Fruit fly (Drosophila melanogaster) whole organism, embryonic: ENCODE measurements around the gene HERC2.

Experiments used
- Atf3 ChIP-seq: fragments of 200-800 bp; sonication (Bioruptor generic); optimal IDR thresholded peaks from 3 replicates; lab custom pipeline; 2016; ENCODE audit warnings: missing biosample characterization, missing genetic modification characterization
- BtbVII ChIP-seq: fragments of 200-800 bp; sonication (Bioruptor generic); optimal IDR thresholded peaks from 3 replicates; lab custom pipeline; 2017; ENCODE audit warnings: missing biosample characterization, mild to moderate bottlenecking, missing genetic modification characterization
- C15 ChIP-seq: fragments of 200-800 bp; sonication (Bioruptor generic); IDR thresholded peaks from 3 replicates; pipeline ENCODE4 v1.3.6; 2022; ENCODE audit warnings: missing biosample characterization, missing genetic modification characterization
- CG1024 ChIP-seq: fragments of 200-800 bp; sonication (Bioruptor generic); IDR thresholded peaks from 2 replicates; pipeline ENCODE4 v1.3.6; 2022; ENCODE audit warnings: missing biosample characterization, missing genetic modification characterization
- CG10543 ChIP-seq: fragments of 200-800 bp; sonication (Bioruptor generic); optimal IDR thresholded peaks from 3 replicates; lab custom pipeline; 2017; ENCODE audit warnings: missing biosample characterization, mild to moderate bottlenecking, missing genetic modification characterization, moderate library complexity
- CG10654 ChIP-seq: fragments of 200-800 bp; sonication (Bioruptor generic); optimal IDR thresholded peaks from 2 replicates; lab custom pipeline; 2016; ENCODE audit warnings: missing biosample characterization, missing genetic modification characterization
- CG10959 ChIP-seq: fragments of 200-800 bp; sonication (Bioruptor generic); IDR thresholded peaks from 2 replicates; pipeline ENCODE4 v1.3.6; 2022; ENCODE audit warnings: missing biosample characterization, missing genetic modification characterization
- CG11247 ChIP-seq: fragments of 200-800 bp; sonication (Bioruptor generic); IDR thresholded peaks from 2 replicates; pipeline ENCODE4 v1.3.6; 2022; ENCODE audit warnings: missing biosample characterization, missing genetic modification characterization
- CG12299 ChIP-seq: fragments of 200-800 bp; sonication (Bioruptor generic); optimal IDR thresholded peaks from 2 replicates; lab custom pipeline; 2018; ENCODE audit warnings: missing biosample characterization, mild to moderate bottlenecking, missing genetic modification characterization
- CG15073 ChIP-seq: fragments of 200-800 bp; sonication (Bioruptor generic); optimal IDR thresholded peaks from 2 replicates; lab custom pipeline; 2016; ENCODE audit warnings: missing biosample characterization, missing genetic modification characterization
- CG16813 ChIP-seq: fragments of 200-800 bp; sonication (Bioruptor generic); IDR thresholded peaks from 3 replicates; pipeline ENCODE4 v1.3.6; 2022; ENCODE audit warnings: missing biosample characterization, missing genetic modification characterization; ENCODE audit not compliant: partially characterized antibody
- CG18011 ChIP-seq: fragments of 200-800 bp; sonication (Bioruptor generic); optimal IDR thresholded peaks from 2 replicates; lab custom pipeline; 2017; ENCODE audit warnings: missing biosample characterization, missing genetic modification characterization, mild to moderate bottlenecking, moderate library complexity, missing genotype
- CG18619 ChIP-seq: fragments of 200-800 bp; sonication (Bioruptor generic); optimal IDR thresholded peaks from 3 replicates; lab custom pipeline; 2017; ENCODE audit warnings: missing biosample characterization, mild to moderate bottlenecking, missing genetic modification characterization
- CG18764 ChIP-seq: fragments of 200-800 bp; sonication (Bioruptor generic); optimal IDR thresholded peaks from 3 replicates; lab custom pipeline; 2016; ENCODE audit warnings: missing biosample characterization, missing genetic modification characterization
- CG30020 ChIP-seq: fragments of 200-800 bp; optimal IDR thresholded peaks from 2 replicates; lab custom pipeline; 2019; ENCODE audit warnings: missing biosample characterization, mild to moderate bottlenecking, missing genetic modification characterization, moderate library complexity
- CG32532 ChIP-seq: fragments of 200-800 bp; sonication (Bioruptor generic); IDR thresholded peaks from 2 replicates; pipeline ENCODE4 v1.3.6; 2022; ENCODE audit warnings: missing biosample characterization, missing genetic modification characterization
- CG34224 ChIP-seq: fragments of 200-800 bp; sonication (Bioruptor generic); IDR thresholded peaks from 3 replicates; pipeline ENCODE4 v1.3.6; 2022; ENCODE audit warnings: missing biosample characterization, missing genetic modification characterization; ENCODE audit not compliant: partially characterized antibody
- CG3726 ChIP-seq: fragments of 200-800 bp; sonication (Bioruptor generic); IDR thresholded peaks from 3 replicates; pipeline ENCODE4, ENCODE4 v1.3.6; 2022; ENCODE audit warnings: missing biosample characterization, missing genetic modification characterization
- CG4617 ChIP-seq: fragments of 200-800 bp; sonication (Bioruptor generic); optimal IDR thresholded peaks from 3 replicates; lab custom pipeline; 2016; ENCODE audit warnings: missing biosample characterization, missing genetic modification characterization, borderline replicate concordance
- CG6689 ChIP-seq: fragments of 200-800 bp; sonication (Bioruptor generic); IDR thresholded peaks from 2 replicates; pipeline ENCODE4 v1.3.6; 2022; ENCODE audit warnings: missing biosample characterization, missing genetic modification characterization
- CG7786 ChIP-seq: fragments of 200-800 bp; sonication (Bioruptor generic); optimal IDR thresholded peaks from 2 replicates; lab custom pipeline; 2016; ENCODE audit warnings: missing biosample characterization, missing genetic modification characterization
- CG8359 ChIP-seq: fragments of 200-800 bp; sonication (Bioruptor generic); optimal IDR thresholded peaks from 2 replicates; lab custom pipeline; 2017; ENCODE audit warnings: missing biosample characterization, mild to moderate bottlenecking, missing genetic modification characterization, borderline replicate concordance
- E2f2 ChIP-seq: fragments of 200-800 bp; sonication (Bioruptor generic); IDR thresholded peaks from 2 replicates; pipeline ENCODE4 v1.3.6; 2022; ENCODE audit warnings: missing biosample characterization, missing genetic modification characterization
- Fer2 ChIP-seq: fragments of 200-800 bp; sonication (Bioruptor generic); optimal IDR thresholded peaks from 2 replicates; lab custom pipeline; 2018; ENCODE audit warnings: missing biosample characterization, mild to moderate bottlenecking, missing genetic modification characterization, moderate library complexity
- GATAe ChIP-seq: fragments of 200-800 bp; sonication (Bioruptor generic); conservative IDR thresholded peaks from 2 replicates; pipeline ENCODE4 v1.3.6; 2022; ENCODE audit warnings: missing biosample characterization, missing genetic modification characterization
- HLHmδ ChIP-seq: fragments of 200-800 bp; sonication (Bioruptor generic); optimal IDR thresholded peaks from 2 replicates; lab custom pipeline; 2018; ENCODE audit warnings: missing biosample characterization, mild to moderate bottlenecking, missing genetic modification characterization, moderate library complexity
- HmgZ ChIP-seq: fragments of 200-800 bp; sonication (Bioruptor generic); optimal IDR thresholded peaks from 2 replicates; lab custom pipeline; 2018; ENCODE audit warnings: missing biosample characterization, mild to moderate bottlenecking, missing genetic modification characterization
- Med ChIP-seq: fragments of 200-800 bp; sonication (Bioruptor generic); peaks from one replicate; lab custom pipeline; 2016; ENCODE audit warnings: missing biosample characterization, missing genetic modification characterization, mild to moderate bottlenecking, inconsistent platforms, moderate library complexity
- NC2α ChIP-seq: fragments of 200-800 bp; sonication (Bioruptor generic); optimal IDR thresholded peaks from 2 replicates; lab custom pipeline; 2016; ENCODE audit warnings: missing biosample characterization, missing genetic modification characterization
- Nf-YA ChIP-seq: fragments of 200-800 bp; sonication (Bioruptor generic); IDR thresholded peaks from 2 replicates; pipeline ENCODE4 v1.3.6; 2022; ENCODE audit warnings: missing biosample characterization, missing genetic modification characterization
- Optix ChIP-seq: fragments of 200-800 bp; sonication (Bioruptor generic); IDR thresholded peaks from 3 replicates; pipeline ENCODE4 v1.3.6; 2022; ENCODE audit warnings: missing biosample characterization, missing genetic modification characterization
- Pdp1 ChIP-seq, 2 experiments: fragments of 200-800 bp; sonication (Bioruptor generic); optimal IDR thresholded peaks; 3 replicates each; lab custom pipeline; 2016; ENCODE audit warnings: missing biosample characterization in 2 of 2, missing genetic modification characterization in 2 of 2, mild to moderate bottlenecking in 1 of 2, moderate library complexity in 1 of 2
- Rx ChIP-seq: fragments of 200-800 bp; sonication (Bioruptor generic); IDR thresholded peaks from 2 replicates; pipeline ENCODE4 v1.3.6; 2022; ENCODE audit warnings: missing biosample characterization, missing genetic modification characterization
- Ssrp ChIP-seq: fragments of 200-800 bp; sonication (Bioruptor generic); optimal IDR thresholded peaks from 2 replicates; lab custom pipeline; 2018; ENCODE audit warnings: missing biosample characterization, mild to moderate bottlenecking, missing genetic modification characterization, moderate library complexity
- Taf1 ChIP-seq: fragments of 200-800 bp; sonication (Bioruptor generic); IDR thresholded peaks from 2 replicates; pipeline ENCODE4 v1.3.6; 2022; ENCODE audit warnings: missing biosample characterization, missing genetic modification characterization
- Vsx1 ChIP-seq: fragments of 200-800 bp; sonication (Bioruptor generic); optimal IDR thresholded peaks from 2 replicates; lab custom pipeline; 2017; ENCODE audit warnings: missing biosample characterization, mild to moderate bottlenecking, missing genetic modification characterization, missing genetic modification reagents
- YL-1 ChIP-seq: fragments of 200-800 bp; sonication (Bioruptor generic); optimal IDR thresholded peaks from 3 replicates; lab custom pipeline; 2017; ENCODE audit warnings: missing biosample characterization, mild to moderate bottlenecking, missing genetic modification characterization
- bigmax ChIP-seq: fragments of 200-800 bp; sonication (Bioruptor generic); optimal IDR thresholded peaks from 2 replicates; lab custom pipeline; 2018; ENCODE audit warnings: missing biosample characterization, mild to moderate bottlenecking, missing genetic modification characterization
- crol ChIP-seq: fragments of 200-800 bp; sonication (Bioruptor generic); IDR thresholded peaks from 2 replicates; pipeline ENCODE4 v1.3.6; 2022; ENCODE audit warnings: missing biosample characterization, missing genetic modification characterization
- dati ChIP-seq: fragments of 200-800 bp; sonication (Bioruptor generic); IDR thresholded peaks from 2 replicates; pipeline ENCODE4 v1.3.6; 2022; ENCODE audit warnings: missing biosample characterization, missing genetic modification characterization
- dmrt11E ChIP-seq: fragments of 200-800 bp; sonication (Bioruptor generic); optimal IDR thresholded peaks from 3 replicates; lab custom pipeline; 2018; ENCODE audit warnings: missing biosample characterization, mild to moderate bottlenecking, missing genetic modification characterization, moderate library complexity
- eyg ChIP-seq: fragments of 200-800 bp; sonication (Bioruptor generic); optimal IDR thresholded peaks from 3 replicates; lab custom pipeline; 2016; ENCODE audit warnings: missing biosample characterization, missing genetic modification characterization
- ken ChIP-seq: fragments of 200-800 bp; sonication (Bioruptor generic); IDR thresholded peaks from 3 replicates; pipeline ENCODE4 v1.3.6; 2022; ENCODE audit warnings: missing biosample characterization, missing genetic modification characterization
- knrl ChIP-seq: fragments of 200-800 bp; sonication (Bioruptor generic); IDR thresholded peaks from 3 replicates; pipeline ENCODE4 v1.3.6; 2022; ENCODE audit warnings: missing biosample characterization, missing genetic modification characterization; ENCODE audit not compliant: partially characterized antibody
- pum ChIP-seq: fragments of 200-800 bp; sonication (Bioruptor generic); optimal IDR thresholded peaks from 2 replicates; lab custom pipeline; 2016; ENCODE audit warnings: missing biosample characterization, missing genetic modification characterization
- ranshi ChIP-seq: fragments of 200-800 bp; sonication (Bioruptor generic); IDR thresholded peaks from 2 replicates; pipeline ENCODE4 v1.3.6; 2022; ENCODE audit warnings: missing biosample characterization, missing genetic modification characterization
- yki ChIP-seq: fragments of >200 bp; optimal IDR thresholded peaks from 3 replicates; lab custom pipeline; 2018
- z ChIP-seq: fragments of 200-800 bp; sonication (Bioruptor generic); IDR thresholded peaks from 3 replicates; pipeline ENCODE4 v1.3.6; 2022; ENCODE audit warnings: missing biosample characterization, missing genetic modification characterization
- zen2 ChIP-seq: fragments of 200-800 bp; sonication (Bioruptor generic); IDR thresholded peaks from 3 replicates; pipeline ENCODE4 v1.3.6; 2022; ENCODE audit warnings: missing biosample characterization, missing genetic modification characterization; ENCODE audit not compliant: partially characterized antibody

HERC2 gene

dm6 chrX:20394066-20394913 is at the start of gene HERC2 (continued):
- TF ChIP-seq Ssrp = no peak
- TF ChIP-seq YL-1 = peak; percentile 15
- TF ChIP-seq dmrt11E (tag; lab: Kevin White, UChicago) = peak; percentile 6
- peak; percentile 92 for TF ChIP-seq crol (GFP tag; lab: Robert Waterston, UW)
- no peak for TF ChIP-seq Rx (GFP tag; lab: Robert Waterston, UW)
- TF ChIP-seq Pdp1 (GFP tag; optimal IDR thresholded peaks at IDR 0.05; lab: Kevin White, UChicago) = peak; percentile 57 to 62
- no peak for TF ChIP-seq HLHmδ (GFP tag; lab: Kevin White, UChicago)
- peak; percentile 49 for TF ChIP-seq pum (GFP tag; lab: Kevin White, UChicago)
- peak; percentile 90 for TF ChIP-seq zen2 (GFP tag; lab: Robert Waterston, UW)
- TF ChIP-seq GATAe = no peak
- no peak for TF ChIP-seq Vsx1 (GFP tag; lab: Kevin White, UChicago)
- no peak for TF ChIP-seq CG12299 (tag; lab: Kevin White, UChicago)
- TF ChIP-seq CG6689 = 0 out of 2 replicates have a peak, but pooled peaks have one; percentile 31
- peak; percentile 36 for TF ChIP-seq CG18011 (GFP tag; lab: Kevin White, UChicago)
- TF ChIP-seq E2f2 = peak; percentile 46
- peak; percentile 57 for TF ChIP-seq CG11247 (GFP tag; lab: Robert Waterston, UW)
- TF ChIP-seq CG16813 = peak; percentile 91
- no peak for TF ChIP-seq Nf-YA (GFP tag; lab: Robert Waterston, UW)
- TF ChIP-seq CG10543 (GFP tag; lab: Kevin White, UChicago) = no peak
- no peak for TF ChIP-seq ken (GFP tag; lab: Robert Waterston, UW)
- TF ChIP-seq z (GFP tag; lab: Robert Waterston, UW) = no peak
- no peak for TF ChIP-seq CG18764 (GFP tag; lab: Kevin White, UChicago)
- no peak for TF ChIP-seq yki (lab: Kevin White, UChicago)
- TF ChIP-seq Taf1 (GFP tag; lab: Robert Waterston, UW) = 0 out of 2 replicates have a peak, but pooled peaks have one; percentile 25
- no peak for TF ChIP-seq Optix (GFP tag; lab: Robert Waterston, UW)
- peak; percentile 46 for TF ChIP-seq CG30020
- TF ChIP-seq C15 (GFP tag; lab: Robert Waterston, UW) = 0 out of 3 replicates have a peak, but pooled peaks have one; percentile 10
- TF ChIP-seq knrl = peak; percentile 85
- peak; percentile 91 for TF ChIP-seq Med (GFP tag; lab: Kevin White, UChicago)
- no peak for TF ChIP-seq CG8359 (GFP tag; lab: Kevin White, UChicago)
- TF ChIP-seq bigmax (GFP tag; lab: Kevin White, UChicago) = no peak
- no peak for TF ChIP-seq BtbVII
- no peak for TF ChIP-seq Fer2
- TF ChIP-seq NC2α (GFP tag; lab: Kevin White, UChicago) = no peak
- TF ChIP-seq CG10654 (GFP tag; lab: Kevin White, UChicago) = peak; percentile 11
- no peak for TF ChIP-seq dati (GFP tag; lab: Robert Waterston, UW)
- peak; percentile 75 for TF ChIP-seq CG32532 (GFP tag; lab: Robert Waterston, UW)
- no peak; the same call in 1 of the 2 replicates for TF ChIP-seq ranshi (GFP tag; lab: Robert Waterston, UW)
- peak; percentile 41 for TF ChIP-seq Atf3 (GFP tag; lab: Kevin White, UChicago)
- TF ChIP-seq CG10959 = no peak
- no peak for TF ChIP-seq CG3726 (GFP tag; lab: Robert Waterston, UW)
- no peak for TF ChIP-seq CG18619 (GFP tag; lab: Kevin White, UChicago)
- no peak for TF ChIP-seq eyg
- TF ChIP-seq CG15073 = no peak
- peak; percentile 55; the same call in 1 of the 2 replicates for TF ChIP-seq CG1024 (GFP tag; lab: Robert Waterston, UW)
- TF ChIP-seq CG4617 (GFP tag; lab: Kevin White, UChicago) = peak; percentile 66
- TF ChIP-seq CG7786 (GFP tag; lab: Kevin White, UChicago) = peak; percentile 67
- TF ChIP-seq HmgZ = peak; percentile 35
- TF ChIP-seq CG34224 (GFP tag; lab: Robert Waterston, UW) = peak; percentile 83
